Worm (Caenorhabditis elegans) whole organism, L2 larva: ENCODE measurements around the gene C08B6.14.

Source experiments
- aly-2 ChIP-seq: fragments of 150-350 bp; optimal IDR thresholded peaks from 2 replicates; lab custom pipeline; 2014; ENCODE audit warnings: missing biosample characterization, missing genetic modification characterization
- ceh-82 ChIP-seq: fragments of 150-350 bp; optimal IDR thresholded peaks from 2 replicates; lab custom pipeline; 2014; ENCODE audit warnings: missing biosample characterization, missing genetic modification characterization
- elt-3 ChIP-seq: sonication (generic microtip); optimal IDR thresholded peaks from 2 replicates; lab custom pipeline; 2017; ENCODE audit warnings: missing biosample characterization, missing genetic modification characterization
- mdl-1 ChIP-seq, 2 experiments: fragments of 150-350 bp in 1 of 2; sonication (generic microtip) in 1 of 2; optimal IDR thresholded peaks; 2 replicates each; lab custom pipeline; 2017; ENCODE audit warnings: missing biosample characterization in 2 of 2, missing genetic modification characterization in 2 of 2
- nhr-11 ChIP-seq: fragments of 150-350 bp; optimal IDR thresholded peaks from 2 replicates; lab custom pipeline; 2014; ENCODE audit warnings: missing biosample characterization, missing genetic modification characterization
- nhr-25 ChIP-seq: fragments of 150-350 bp; sonication (generic microtip); optimal IDR thresholded peaks from 3 replicates; lab custom pipeline; 2014; ENCODE audit warnings: missing biosample characterization, missing genetic modification characterization
- unc-62 ChIP-seq: fragments of 150-350 bp; optimal IDR thresholded peaks from 2 replicates; lab custom pipeline; 2014; ENCODE audit warnings: missing biosample characterization, missing genetic modification reagents, missing genetic modification characterization
- ztf-4 ChIP-seq: fragments of 150-350 bp; optimal IDR thresholded peaks from 2 replicates; lab custom pipeline; 2014; ENCODE audit warnings: missing biosample characterization, missing genetic modification characterization

DNA sequence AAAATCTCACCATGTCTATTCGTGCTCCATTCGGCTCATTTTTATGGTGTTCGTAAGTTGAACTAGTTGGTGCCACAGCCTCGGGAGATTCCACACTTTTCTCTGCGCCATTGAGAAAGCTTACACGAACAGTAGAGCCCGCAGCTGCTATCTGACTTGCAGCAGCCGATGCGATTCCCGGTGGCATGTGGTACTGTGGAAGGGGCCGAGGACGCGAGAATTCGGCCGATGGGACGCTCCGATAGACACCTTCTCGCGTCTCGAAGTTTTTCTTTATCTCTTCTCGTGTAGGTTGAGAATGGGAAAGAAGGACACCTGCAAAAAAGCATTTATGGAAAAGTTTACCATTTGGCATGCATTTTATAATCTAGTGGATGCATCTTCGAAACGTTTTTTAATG, 31.5 kb upstream of the C08B6.14 start:
- TF ChIP-seq nhr-11 (no peak), ceh-82 (tag; lab: Kevin White, UChicago) (no peak), elt-3 (no peak), mdl-1 (tag; optimal IDR thresholded peaks at IDR 0.05; lab: Kevin White, UChicago) (no peak), aly-2 (tag; lab: Kevin White, UChicago) (no peak), unc-62 (GFP tag; lab: Kevin White, UChicago) (no peak), nhr-25 (tag; lab: Kevin White, UChicago) (no peak), ztf-4 (no peak)
